Fruit fly (Drosophila melanogaster) whole organism, adult: Measurements from ENCODE around the gene HP5.
A peak's percentile ranks its signal among the peaks of the same experiment; 100 is the strongest.

Experiments used
- CG11617 ChIP-seq: fragments of 200-800 bp; sonication (Bioruptor generic); optimal IDR thresholded peaks from 2 replicates; lab custom pipeline; 2017; ENCODE audit warnings: mild to moderate bottlenecking, missing biosample characterization, missing genetic modification reagents, missing genetic modification characterization
- CG12768 ChIP-seq: fragments of 200-800 bp; sonication (Bioruptor generic); optimal IDR thresholded peaks from 2 replicates; lab custom pipeline; 2017; ENCODE audit warnings: missing biosample characterization, missing genetic modification characterization, mild to moderate bottlenecking, moderate library complexity, missing genetic modification reagents
- CG14711 ChIP-seq: fragments of 200-800 bp; sonication (Bioruptor generic); optimal IDR thresholded peaks from 2 replicates; lab custom pipeline; 2018; ENCODE audit warnings: missing biosample characterization, mild to moderate bottlenecking, missing genetic modification characterization, moderate library complexity
- CG1620 ChIP-seq: fragments of 200-800 bp; sonication (Bioruptor generic); optimal IDR thresholded peaks from 2 replicates; lab custom pipeline; 2016; ENCODE audit warnings: missing biosample characterization, missing genetic modification characterization
- CG33017 ChIP-seq: fragments of 200-800 bp; sonication (Bioruptor generic); optimal IDR thresholded peaks from 2 replicates; lab custom pipeline; 2018; ENCODE audit warnings: missing biosample characterization, mild to moderate bottlenecking, missing genetic modification characterization, moderate library complexity
- CG5204 ChIP-seq: fragments of 200-800 bp; sonication (Bioruptor generic); optimal IDR thresholded peaks from 2 replicates; lab custom pipeline; 2016; ENCODE audit warnings: missing biosample characterization, missing genetic modification characterization
- CG7045 ChIP-seq: fragments of 200-800 bp; sonication (Bioruptor generic); optimal IDR thresholded peaks from 2 replicates; lab custom pipeline; 2017; ENCODE audit warnings: missing biosample characterization, mild to moderate bottlenecking, missing genetic modification characterization
- CG7101 ChIP-seq: fragments of 200-800 bp; sonication (Bioruptor generic); optimal IDR thresholded peaks from 2 replicates; lab custom pipeline; 2018; ENCODE audit warnings: missing biosample characterization, mild to moderate bottlenecking, missing genetic modification characterization, moderate library complexity
- Clk ChIP-seq: fragments of 200-800 bp; sonication (Bioruptor generic); optimal IDR thresholded peaks from 2 replicates; lab custom pipeline; 2017; ENCODE audit warnings: missing biosample characterization, missing genetic modification characterization
- Crg-1 ChIP-seq: fragments of 200-800 bp; sonication (Bioruptor generic); optimal IDR thresholded peaks from 2 replicates; lab custom pipeline; 2016; ENCODE audit warnings: missing biosample characterization, missing genetic modification characterization
- Hr96 ChIP-seq: fragments of 200-800 bp; sonication (Bioruptor generic); optimal IDR thresholded peaks from 2 replicates; lab custom pipeline; 2016; ENCODE audit warnings: missing biosample characterization, missing genetic modification characterization
- Mnt ChIP-seq: fragments of 200-800 bp; sonication (Bioruptor generic); optimal IDR thresholded peaks from 2 replicates; lab custom pipeline; 2016; ENCODE audit warnings: missing biosample characterization, mild to moderate bottlenecking, missing genetic modification characterization
- bab1 ChIP-seq: fragments of 200-800 bp; sonication (Bioruptor generic); optimal IDR thresholded peaks from 3 replicates; lab custom pipeline; 2019; ENCODE audit warnings: missing biosample characterization, mild to moderate bottlenecking, missing genetic modification characterization, moderate library complexity
- cic ChIP-seq: fragments of 200-800 bp; sonication (Bioruptor generic); optimal IDR thresholded peaks from 2 replicates; lab custom pipeline; 2017; ENCODE audit warnings: missing biosample characterization, mild to moderate bottlenecking, missing genetic modification characterization, moderate library complexity
- cnc ChIP-seq, 2 experiments: fragments of >200 bp; optimal IDR thresholded peaks; 2 replicates each; lab custom pipeline; 2017
- kay ChIP-seq: fragments of 200-800 bp; sonication (Bioruptor generic); peaks from one replicate; lab custom pipeline; 2016; ENCODE audit warnings: missing biosample characterization, missing genetic modification characterization, borderline replicate concordance
- ovo ChIP-seq: fragments of 200-800 bp; sonication (Bioruptor generic); optimal IDR thresholded peaks from 2 replicates; lab custom pipeline; 2016; ENCODE audit warnings: missing biosample characterization, missing genetic modification characterization
- pad ChIP-seq: fragments of 200-800 bp; sonication (Bioruptor generic); optimal IDR thresholded peaks from 3 replicates; lab custom pipeline; 2017; ENCODE audit warnings: missing biosample characterization, missing genetic modification characterization, mild to moderate bottlenecking, moderate library complexity, missing genetic modification reagents
- tj ChIP-seq: fragments of 200-800 bp; sonication (Bioruptor generic); optimal IDR thresholded peaks from 3 replicates; lab custom pipeline; 2017; ENCODE audit warnings: missing biosample characterization, mild to moderate bottlenecking, missing genetic modification characterization, moderate library complexity
- toe ChIP-seq: fragments of 200-800 bp; sonication (Bioruptor generic); optimal IDR thresholded peaks from 2 replicates; lab custom pipeline; 2016; ENCODE audit warnings: missing biosample characterization, missing genetic modification characterization

HP5 gene

DNA sequence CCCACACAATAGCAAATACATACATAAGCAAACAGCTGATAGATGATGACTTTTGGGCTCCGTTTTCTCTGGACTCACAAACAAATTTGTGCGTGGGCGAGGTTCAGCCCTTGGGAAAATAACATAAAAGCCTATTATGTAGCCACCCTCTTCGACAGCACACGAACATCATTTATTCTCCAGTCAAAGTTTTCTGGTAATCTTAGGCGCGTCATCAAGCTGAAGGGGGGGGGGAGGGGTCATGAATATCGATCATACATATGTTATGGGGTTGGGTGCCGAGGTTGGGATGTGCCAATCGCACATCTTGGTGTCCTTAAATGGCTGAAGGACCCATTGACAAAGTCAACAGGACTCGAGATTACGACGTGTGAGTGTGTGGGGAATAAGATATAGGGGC is 43.6 kb downstream of the HP5 start:
- TF ChIP-seq CG5204 (no peak), Crg-1 (GFP tag; lab: Kevin White, UChicago) (no peak)

DNA sequence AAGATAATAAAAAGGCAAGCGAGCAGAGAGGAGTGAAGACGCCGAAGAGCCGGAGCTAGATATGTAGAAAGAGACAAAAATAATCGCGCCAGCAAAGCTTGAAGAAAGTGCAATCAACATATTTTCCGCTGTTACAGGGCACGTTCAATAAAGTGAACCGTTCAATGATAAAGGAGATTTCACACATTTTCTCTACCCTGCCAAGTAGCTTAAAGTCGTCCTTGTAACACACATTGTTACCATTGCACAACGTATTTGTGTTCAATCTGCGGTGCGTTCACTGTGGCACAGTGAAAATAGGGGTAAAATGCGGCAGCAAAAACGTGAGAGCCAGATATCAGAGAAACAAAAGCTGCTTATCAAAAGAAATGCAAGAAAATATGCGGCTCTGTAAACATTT is 44.9 kb downstream of the HP5 start:
- TF ChIP-seq CG33017 (tag; lab: Kevin White, UChicago) (no peak), toe (GFP tag; lab: Kevin White, UChicago) (no peak), ovo (no peak), CG14711 (peak; percentile 58), CG12768 (GFP tag; lab: Kevin White, UChicago) (no peak), tj (GFP tag; lab: Kevin White, UChicago) (peak; percentile 9), CG7101 (tag; lab: Kevin White, UChicago) (peak; percentile 26), CG1620 (GFP tag; lab: Kevin White, UChicago) (peak; percentile 8), CG7045 (GFP tag; lab: Kevin White, UChicago) (no peak), Mnt (GFP tag; lab: Kevin White, UChicago) (no peak), bab1 (GFP tag; lab: Kevin White, UChicago) (peak; percentile 71)

DNA sequence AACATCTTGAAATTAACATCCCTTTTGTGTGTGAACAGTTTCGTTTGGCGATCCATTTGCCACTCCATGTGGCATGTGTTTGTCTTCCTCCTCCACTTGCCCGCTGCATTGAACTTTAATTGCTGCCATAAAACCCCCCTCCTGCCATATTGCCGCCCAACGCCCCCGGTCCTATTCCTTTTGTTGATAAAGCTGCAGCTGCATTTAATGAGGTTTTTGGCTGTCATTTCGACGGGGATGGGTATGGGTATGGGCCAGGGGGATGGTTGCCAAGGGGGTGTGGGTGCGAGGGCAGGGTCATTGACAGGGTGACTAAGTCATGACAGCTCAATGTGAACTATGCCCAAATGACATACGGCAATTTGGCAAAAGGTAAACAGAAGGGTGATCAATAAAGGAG is 45.7 kb downstream of the HP5 start:
- TF ChIP-seq CG14711 (no peak), Hr96 (GFP tag; lab: Kevin White, UChicago) (no peak), cnc (optimal IDR thresholded peaks at IDR 0.05; lab: Kevin White, UChicago) (no peak), CG1620 (GFP tag; lab: Kevin White, UChicago) (no peak), kay (GFP tag; lab: Kevin White, UChicago) (no peak), toe (GFP tag; lab: Kevin White, UChicago) (no peak), bab1 (GFP tag; lab: Kevin White, UChicago) (no peak), Mnt (GFP tag; lab: Kevin White, UChicago) (no peak), Clk (GFP tag; lab: Kevin White, UChicago) (no peak)

DNA sequence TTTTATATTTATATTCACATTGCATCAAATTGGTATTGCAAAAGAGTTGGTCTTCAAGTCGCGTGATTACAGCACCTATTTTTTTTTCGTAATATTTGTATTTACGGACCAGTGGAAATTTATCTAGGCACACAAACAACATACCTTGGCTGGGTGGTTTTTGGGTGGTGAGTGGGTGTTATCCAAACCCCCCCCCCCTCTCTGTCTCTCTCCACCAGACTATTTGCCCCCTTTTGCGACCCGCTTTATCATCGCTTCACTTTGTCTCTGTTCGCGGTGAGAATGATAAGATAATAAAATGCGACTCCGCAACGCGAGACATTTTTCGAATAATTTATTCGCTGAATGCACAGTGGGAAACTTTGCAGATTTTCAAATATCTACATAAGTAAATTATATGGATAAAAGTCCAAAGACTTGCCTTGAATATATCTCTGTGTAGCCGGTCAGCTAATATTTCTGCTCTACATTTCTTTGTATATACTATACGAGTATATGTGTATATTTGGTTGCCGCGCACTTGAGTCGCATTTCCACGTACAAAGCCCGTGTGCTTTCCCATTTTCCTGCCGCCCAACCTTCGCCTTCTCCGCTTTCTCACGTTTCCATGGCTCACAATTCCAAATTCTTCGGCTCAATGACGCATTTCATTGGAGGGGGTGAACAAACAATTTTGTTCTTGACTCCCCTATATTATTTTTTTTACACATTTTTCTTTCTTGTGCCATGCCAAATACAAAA is 46.8 kb downstream of the HP5 start:
- TF ChIP-seq cic (no peak), tj (GFP tag; lab: Kevin White, UChicago) (peak; percentile 65), kay (GFP tag; lab: Kevin White, UChicago) (peak; percentile 45), toe (GFP tag; lab: Kevin White, UChicago) (no peak), CG14711 (no peak), CG5204 (no peak), CG7101 (tag; lab: Kevin White, UChicago) (peak; percentile 37), CG7045 (GFP tag; lab: Kevin White, UChicago) (no peak), Hr96 (GFP tag; lab: Kevin White, UChicago) (no peak), CG1620 (GFP tag; lab: Kevin White, UChicago) (no peak), CG11617 (GFP tag; lab: Kevin White, UChicago) (peak; percentile 16), CG33017 (tag; lab: Kevin White, UChicago) (no peak), bab1 (GFP tag; lab: Kevin White, UChicago) (peak; percentile 24)

DNA sequence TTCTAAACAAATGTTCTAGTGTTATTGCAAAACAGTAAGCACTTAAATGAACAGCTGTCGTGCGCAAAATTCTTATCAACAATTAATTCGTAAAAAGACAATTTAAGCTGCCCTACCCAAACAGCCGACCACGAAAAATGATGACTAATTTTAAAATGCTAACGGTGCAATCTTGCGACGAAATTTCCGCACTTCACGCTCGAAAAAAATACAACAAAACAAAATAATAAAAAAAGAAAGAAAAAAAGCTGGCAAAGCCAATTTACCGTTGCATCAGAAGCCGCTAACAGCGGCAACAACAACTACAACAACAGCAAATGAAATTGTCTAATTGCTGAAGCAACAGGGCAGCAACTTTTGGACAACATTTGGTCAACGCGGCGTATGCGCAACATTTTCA is 49.0 kb downstream of the HP5 start:
- no peak for TF ChIP-seq Hr96 (GFP tag; lab: Kevin White, UChicago)
- TF ChIP-seq ovo = peak; percentile 26
- peak; percentile 2 for TF ChIP-seq bab1 (GFP tag; lab: Kevin White, UChicago)
- TF ChIP-seq CG1620 (GFP tag; lab: Kevin White, UChicago) = no peak
- peak; percentile 97 for TF ChIP-seq tj (GFP tag; lab: Kevin White, UChicago)
- TF ChIP-seq cic = no peak
- no peak for TF ChIP-seq Mnt (GFP tag; lab: Kevin White, UChicago)
- TF ChIP-seq CG5204 = no peak
- TF ChIP-seq kay (GFP tag; lab: Kevin White, UChicago) = no peak
- TF ChIP-seq CG11617 (GFP tag; lab: Kevin White, UChicago) = no peak
- no peak for TF ChIP-seq Clk (GFP tag; lab: Kevin White, UChicago)
- TF ChIP-seq Crg-1 (GFP tag; lab: Kevin White, UChicago) = no peak
- TF ChIP-seq toe (GFP tag; lab: Kevin White, UChicago) = no peak
- no peak for TF ChIP-seq CG7101 (tag; lab: Kevin White, UChicago)

DNA sequence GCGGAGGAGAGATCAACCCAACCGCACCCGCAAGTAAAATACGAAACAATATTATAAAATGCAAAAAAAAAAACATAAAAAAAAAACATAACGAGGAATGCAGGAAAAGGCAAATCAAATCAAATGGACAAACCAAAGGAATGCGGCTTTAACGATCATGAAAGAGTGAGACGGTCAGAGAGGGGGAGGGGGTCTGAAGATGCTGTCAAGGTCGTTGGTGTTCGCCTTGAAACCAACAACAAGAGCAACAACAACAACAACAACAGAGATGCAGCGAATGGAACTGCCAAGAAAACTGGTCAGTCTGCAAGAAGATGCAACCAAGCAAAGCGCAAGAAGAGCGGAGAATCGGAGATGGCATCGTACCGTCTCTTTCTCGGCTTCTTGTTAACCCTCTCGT is 51.6 kb downstream of the HP5 start:
- TF ChIP-seq ovo (no peak), kay (GFP tag; lab: Kevin White, UChicago) (no peak), CG33017 (tag; lab: Kevin White, UChicago) (no peak), CG7045 (GFP tag; lab: Kevin White, UChicago) (no peak), CG11617 (GFP tag; lab: Kevin White, UChicago) (no peak), CG5204 (no peak), cic (no peak), Mnt (GFP tag; lab: Kevin White, UChicago) (no peak), Crg-1 (GFP tag; lab: Kevin White, UChicago) (no peak), Hr96 (GFP tag; lab: Kevin White, UChicago) (no peak), CG7101 (tag; lab: Kevin White, UChicago) (no peak), pad (no peak), toe (GFP tag; lab: Kevin White, UChicago) (no peak), CG14711 (no peak), CG1620 (GFP tag; lab: Kevin White, UChicago) (no peak), cnc (optimal IDR thresholded peaks at IDR 0.05; lab: Kevin White, UChicago) (no peak), CG12768 (GFP tag; lab: Kevin White, UChicago) (no peak), bab1 (GFP tag; lab: Kevin White, UChicago) (no peak), tj (GFP tag; lab: Kevin White, UChicago) (no peak), Clk (GFP tag; lab: Kevin White, UChicago) (no peak)
